Worm (Caenorhabditis elegans) whole organism, L4 larva: ENCODE results near the gene ceh-83.

Experiments used
- Y105C5A.15 ChIP-seq: fragments of 200-800 bp; sonication (Bioruptor generic); IDR thresholded peaks from 2 replicates; pipeline ENCODE4 v1.3.6; 2022; ENCODE audit warnings: missing genetic modification characterization, missing compliant biosample characterization
- aha-1 ChIP-seq: fragments of 150-350 bp; peaks from one replicate; lab custom pipeline; 2014; ENCODE audit warnings: missing biosample characterization, missing genetic modification characterization
- aly-2 ChIP-seq: sonication (generic microtip); optimal IDR thresholded peaks from 2 replicates; lab custom pipeline; 2018; ENCODE audit warnings: missing biosample characterization, missing genetic modification characterization
- ama-1 ChIP-seq: fragments of 150-350 bp; optimal IDR thresholded peaks from 2 replicates; lab custom pipeline; 2014; ENCODE audit warnings: inconsistent platforms, mixed read lengths
- egl-27 ChIP-seq: sonication (generic microtip); optimal IDR thresholded peaks from 3 replicates; lab custom pipeline; 2017; ENCODE audit warnings: missing biosample characterization, missing genetic modification reagents, missing genetic modification characterization
- hlh-11 ChIP-seq: fragments of 200-800 bp; sonication (Bioruptor generic); optimal IDR thresholded peaks from 2 replicates; lab custom pipeline; 2018; ENCODE audit warnings: mild to moderate bottlenecking, missing genetic modification characterization, missing compliant biosample characterization
- hlh-30 ChIP-seq: sonication (generic microtip); optimal IDR thresholded peaks from 2 replicates; lab custom pipeline; 2017; ENCODE audit warnings: antibody characterized with exemption, mild to moderate bottlenecking, missing genetic modification characterization, missing compliant biosample characterization; ENCODE audit not compliant: insufficient read depth
- jun-1 ChIP-seq: fragments of 150-350 bp; optimal IDR thresholded peaks from 2 replicates; lab custom pipeline; 2014; ENCODE audit warnings: missing biosample characterization, missing genetic modification reagents, missing genetic modification characterization
- lsy-2 ChIP-seq, 2 experiments: fragments of 150-350 bp in 1 of 2; sonication (generic microtip) in 1 of 2; optimal IDR thresholded peaks; 2 replicates each; lab custom pipeline; 2014 to 2017; ENCODE audit warnings: missing biosample characterization in 2 of 2, missing genetic modification characterization in 2 of 2
- mep-1 ChIP-seq: fragments of 150-350 bp; sonication (generic microtip); optimal IDR thresholded peaks from 3 replicates; lab custom pipeline; 2014; ENCODE audit warnings: missing biosample characterization, missing genetic modification characterization
- unc-62 ChIP-seq, 3 experiments: fragments of 150-350 bp in 1 of 3; sonication (generic microtip); optimal IDR thresholded peaks in 2 of 3; peaks in 1 of 3; 1 replicate in 1 of 3; 2 replicates in 2 of 3; lab custom pipeline; 2014 to 2017; ENCODE audit warnings: missing biosample characterization in 3 of 3, missing genetic modification characterization in 3 of 3, missing genetic modification reagents in 3 of 3, missing genotype in 1 of 3

DNA sequence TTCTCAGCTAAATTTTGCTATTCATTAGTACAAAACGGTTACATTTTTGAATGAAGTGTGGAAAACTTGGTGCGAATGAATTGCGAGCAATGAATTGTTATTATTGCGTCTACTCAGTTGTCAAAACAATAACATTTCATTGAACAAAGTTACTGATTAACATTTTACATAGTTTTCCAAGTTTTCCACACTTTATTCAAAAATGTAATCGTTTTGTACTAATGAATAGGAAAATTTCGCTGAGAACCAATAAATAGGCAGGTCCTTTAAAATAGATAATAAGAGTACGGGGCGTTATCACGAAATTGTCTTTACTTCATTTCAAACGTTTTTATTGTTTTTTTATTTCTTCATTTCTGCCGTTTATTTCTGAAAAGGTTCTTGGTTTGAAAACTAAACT, 46.1 kb upstream of the ceh-83 start, which contains the start of gene math-4:
- TF ChIP-seq unc-62 (GFP tag; optimal IDR thresholded peaks at IDR 0.05 in 1 of 2; lab: Kevin White, UChicago) (no peak), unc-62 (tag; optimal IDR thresholded peaks at IDR 0.05; lab: Kevin White, UChicago) (no peak), mep-1 (no peak), egl-27 (tag; lab: Kevin White, UChicago) (no peak), aha-1 (tag; lab: Kevin White, UChicago) (no peak), hlh-30 (tag; lab: Kevin White, UChicago) (no peak), lsy-2 (tag; optimal IDR thresholded peaks at IDR 0.05; lab: Kevin White, UChicago) (no peak), aly-2 (tag; lab: Kevin White, UChicago) (no peak), ama-1 (no peak), jun-1 (tag; lab: Kevin White, UChicago) (no peak), Y105C5A.15 (GFP tag; lab: Robert Waterston, UW) (no peak), hlh-11 (tag; lab: Kevin White, UChicago) (no peak)
